Worm (Caenorhabditis elegans): Measurements from ENCODE around the gene K07H8.7.

- TF ChIP-seq zag-1 (tag; optimal IDR thresholded peaks at IDR 0.05) (no peak), unc-130 (tag; optimal IDR thresholded peaks at IDR 0.05) (no peak), nhr-76 (tag; optimal IDR thresholded peaks at IDR 0.05) (no peak), tbx-2 (tag; optimal IDR thresholded peaks at IDR 0.05) (no peak), nhr-11 (tag; optimal IDR thresholded peaks at IDR 0.05) (no peak), nhr-77 (tag; optimal IDR thresholded peaks at IDR 0.05) (no peak), mdl-1 (tag; optimal IDR thresholded peaks at IDR 0.05) (no peak), lin-15B (tag; optimal IDR thresholded peaks at IDR 0.05) (no peak), alr-1 (tag; optimal IDR thresholded peaks at IDR 0.05; ENCODE audit: borderline replicate concordance) (no peak)
Observed at ce11 chrIV:8302648-8303161, 42.9 kb upstream of the K07H8.7 start.
